Worm (Caenorhabditis elegans): ENCODE results near the gene vpat-1.
A peak's percentile ranks its signal among the peaks of the same experiment; 100 is the strongest.

Gene vpat-1

DNA sequence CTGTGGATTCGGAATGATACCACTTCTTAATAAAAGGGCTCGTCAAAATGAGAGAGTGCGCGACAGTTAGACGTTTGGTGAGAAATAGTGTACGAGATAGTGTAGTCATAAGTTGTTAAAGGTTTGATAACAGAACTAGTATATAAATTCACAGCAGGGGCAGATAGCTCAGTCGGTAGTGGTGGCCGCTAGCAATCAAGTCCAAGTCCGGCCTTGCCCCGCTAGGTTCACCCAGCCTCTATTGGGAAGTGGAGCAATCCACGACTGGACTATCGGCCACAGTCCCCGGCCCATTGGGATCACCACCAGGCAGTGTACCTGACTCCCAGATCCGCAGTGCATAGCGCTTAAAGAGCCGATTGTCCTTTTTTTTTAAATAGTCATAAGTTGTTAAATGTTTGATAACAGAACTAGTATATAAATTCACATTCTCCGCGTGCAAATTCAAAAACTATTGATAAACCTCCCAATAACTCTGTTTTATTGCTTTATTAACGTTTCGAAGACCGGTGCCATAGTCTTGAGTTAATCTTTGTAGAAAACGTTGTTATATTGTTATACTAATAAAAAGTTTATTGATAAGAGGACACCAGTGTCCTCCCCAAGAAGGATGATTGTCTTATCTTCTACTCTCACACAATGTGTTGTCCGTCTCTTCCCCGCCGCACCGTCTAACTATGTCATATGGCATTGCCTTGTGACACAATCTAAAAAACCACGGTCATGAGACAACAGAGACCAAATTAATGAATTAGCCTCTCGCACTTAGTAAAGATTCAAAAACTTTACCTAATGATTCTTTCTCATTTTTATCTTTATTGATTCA is 35.2 kb downstream of the vpat-1 start (continued):
- TF ChIP-seq hlh-26 (GFP tag; conservative IDR thresholded peaks at IDR 0.05) (no peak), lsy-27 (tag; optimal IDR thresholded peaks at IDR 0.05; ENCODE audit: borderline replicate concordance, insufficient read depth) (no peak), somi-1 (GFP tag; optimal IDR thresholded peaks at IDR 0.05) (peak; percentile 24), F10E7.11 (tag; optimal IDR thresholded peaks at IDR 0.05) (no peak), ekl-4 (GFP tag; IDR thresholded peaks at IDR 0.05) (no peak), unc-62 (GFP tag; optimal IDR thresholded peaks at IDR 0.05) (no peak), lin-35 (GFP tag; optimal IDR thresholded peaks at IDR 0.05) (no peak), lsl-1 (GFP tag; optimal IDR thresholded peaks at IDR 0.05) (no peak), pbrm-1 (GFP tag; IDR thresholded peaks at IDR 0.05) (peak; percentile 24; the same call in 1 of the 2 replicates), ztf-18 (tag; optimal IDR thresholded peaks at IDR 0.05) (peak; percentile 9), tbx-9 (tag; optimal IDR thresholded peaks at IDR 0.05; ENCODE audit: borderline replicate concordance) (no peak), lir-1 (GFP tag; conservative IDR thresholded peaks at IDR 0.05) (peak; percentile 28; the same call in 1 of the 2 replicates), lin-26 (GFP tag; IDR thresholded peaks at IDR 0.05) (peak; percentile 63), bed-1 (GFP tag; IDR thresholded peaks at IDR 0.05) (no peak), snpc-1.1 (tag; optimal IDR thresholded peaks at IDR 0.05; ENCODE audit: insufficient read depth) (no peak), tlf-1 (GFP tag; optimal IDR thresholded peaks at IDR 0.05) (peak; percentile 51), dox-1 (GFP tag; IDR thresholded peaks at IDR 0.05) (peak; percentile 13), rec-8 (tag; optimal IDR thresholded peaks at IDR 0.05) (peak in 1 of 2 experiments; percentile 15), lin-54 (GFP tag; optimal IDR thresholded peaks at IDR 0.05) (no peak), lag-1 (GFP tag; IDR thresholded peaks at IDR 0.05) (no peak), B0261.1 (tag; optimal IDR thresholded peaks at IDR 0.05) (peak; percentile 23), nhr-27 (tag; optimal IDR thresholded peaks at IDR 0.05) (peak; percentile 50), egl-44 (GFP tag; IDR thresholded peaks at IDR 0.05) (peak; percentile 77), sdz-38 (tag; optimal IDR thresholded peaks at IDR 0.05) (no peak), ztf-25 (GFP tag; IDR thresholded peaks at IDR 0.05) (0 out of 2 replicates have a peak, but pooled peaks have one; percentile 17), efl-1 (GFP tag; optimal IDR thresholded peaks at IDR 0.05) (no peak), Y56A3A.18 (GFP tag; IDR thresholded peaks at IDR 0.05) (0 out of 2 replicates have a peak, but pooled peaks have one; percentile 20), cebp-1 (GFP tag; IDR thresholded peaks at IDR 0.05) (peak; percentile 16; the same call in 1 of the 2 replicates), cebp-1 (tag; optimal IDR thresholded peaks at IDR 0.05) (peak; percentile 46), ets-4 (GFP tag; optimal IDR thresholded peaks at IDR 0.05) (no peak), hmg-1.2 (GFP tag; IDR thresholded peaks at IDR 0.05) (peak; percentile 29; the same call in 1 of the 2 replicates), B0035.1 (tag; optimal IDR thresholded peaks at IDR 0.05) (peak; percentile 2), fkh-3 (tag; optimal IDR thresholded peaks at IDR 0.05) (no peak), cebp-2 (GFP tag; IDR thresholded peaks at IDR 0.05) (no peak), madf-3 (GFP tag; IDR thresholded peaks at IDR 0.05) (peak; percentile 34; the same call in 1 of the 2 replicates), snpc-1.3 (tag; optimal IDR thresholded peaks at IDR 0.05; ENCODE audit: insufficient read depth) (no peak)

DNA sequence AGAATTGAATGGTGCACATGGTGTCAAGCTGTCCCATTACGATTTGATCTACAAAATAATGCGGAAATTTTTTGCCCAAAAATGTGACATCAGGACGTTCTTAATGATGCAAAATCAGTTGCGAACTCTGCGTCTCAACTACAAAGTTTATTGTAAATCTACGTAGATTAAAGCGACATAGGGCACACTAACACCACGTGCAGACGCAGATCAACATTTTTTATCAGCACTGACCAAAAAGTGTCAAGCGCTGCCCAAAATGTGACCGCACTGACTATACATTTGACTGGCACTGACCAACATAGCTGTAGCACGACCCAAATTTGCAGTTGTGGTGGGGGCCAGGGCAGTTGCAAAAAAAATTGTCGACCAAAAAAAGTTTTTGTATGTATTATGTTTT is 36.5 kb downstream of the vpat-1 start:
- TF ChIP-seq attf-3 (GFP tag; conservative IDR thresholded peaks at IDR 0.05) (no peak), nhr-80 (tag; optimal IDR thresholded peaks at IDR 0.05) (peak; percentile 48), ceh-58 (GFP tag; IDR thresholded peaks at IDR 0.05) (0 out of 2 replicates have a peak, but pooled peaks have one; percentile 22), nhr-90 (tag; optimal IDR thresholded peaks at IDR 0.05) (no peak)
